Worm (Caenorhabditis elegans) whole organism, midembryonic: Measurements from ENCODE around the gene sru-11.

Source experiments
- T22C8.4 ChIP-seq: fragments of 200-800 bp; sonication (Bioruptor generic); IDR thresholded peaks from 2 replicates; pipeline ENCODE4 v1.3.6; 2022; ENCODE audit warnings: missing genetic modification characterization, missing compliant biosample characterization
- cog-1 ChIP-seq: sonication (generic microtip); optimal IDR thresholded peaks from 2 replicates; lab custom pipeline; 2016; ENCODE audit warnings: missing genetic modification characterization, missing compliant biosample characterization
- flt-1 ChIP-seq: fragments of 200-800 bp; sonication (Bioruptor generic); IDR thresholded peaks from 2 replicates; pipeline ENCODE4 v1.3.6; 2022; ENCODE audit warnings: missing genetic modification characterization, missing compliant biosample characterization
- klf-2 ChIP-seq: fragments of 200-800 bp; sonication (Bioruptor generic); conservative IDR thresholded peaks from 2 replicates; pipeline ENCODE4 v1.3.6; 2022; ENCODE audit warnings: missing genetic modification reagents, missing genetic modification characterization, missing compliant biosample characterization
- med-1 ChIP-seq: sonication (generic microtip); optimal IDR thresholded peaks from 2 replicates; lab custom pipeline; 2017; ENCODE audit warnings: missing genetic modification characterization, mild to moderate bottlenecking, missing compliant biosample characterization, antibody characterized with exemption, missing genetic modification reagents; ENCODE audit not compliant: insufficient read depth
- ref-1 ChIP-seq: fragments of 200-800 bp; sonication (Bioruptor generic); conservative IDR thresholded peaks from 2 replicates; pipeline ENCODE4 v1.3.6; 2022; ENCODE audit warnings: missing genetic modification reagents, missing genetic modification characterization, missing compliant biosample characterization
- tab-1 ChIP-seq: fragments of 200-800 bp; sonication (Bioruptor generic); IDR thresholded peaks from 2 replicates; pipeline ENCODE4 v1.3.6; 2022; ENCODE audit warnings: missing genetic modification characterization, missing compliant biosample characterization
- ztf-23 ChIP-seq: fragments of 200-800 bp; sonication (Bioruptor generic); IDR thresholded peaks from 2 replicates; pipeline ENCODE4 v1.3.6; 2022; ENCODE audit warnings: missing genetic modification reagents, missing genetic modification characterization, missing compliant biosample characterization
- ztf-29 ChIP-seq: fragments of 200-800 bp; sonication (Bioruptor generic); IDR thresholded peaks from 2 replicates; pipeline ENCODE4 v1.3.6; 2022; ENCODE audit warnings: missing genetic modification reagents, missing genetic modification characterization, missing compliant biosample characterization

The sru-11 gene

ce11 chrIV:13584646-13585045 is at the start of gene sru-11:
Gene sru-11, plus strand, starts transcription at chrIV:13584946.
- TF ChIP-seq T22C8.4 (GFP tag; lab: Robert Waterston, UW) (no peak), cog-1 (tag; lab: Kevin White, UChicago) (no peak), flt-1 (no peak), ztf-29 (GFP tag; lab: Robert Waterston, UW) (no peak), klf-2 (GFP tag; lab: Robert Waterston, UW) (no peak), ztf-23 (GFP tag; lab: Robert Waterston, UW) (no peak), med-1 (no peak), ref-1 (no peak), tab-1 (GFP tag; lab: Robert Waterston, UW) (no peak)

- no peak for TF ChIP-seq ztf-23 (GFP tag; lab: Robert Waterston, UW)
- TF ChIP-seq tab-1 (GFP tag; lab: Robert Waterston, UW) = no peak
- TF ChIP-seq cog-1 (tag; lab: Kevin White, UChicago) = no peak
- TF ChIP-seq klf-2 (GFP tag; lab: Robert Waterston, UW) = no peak
- no peak for TF ChIP-seq med-1
- TF ChIP-seq ztf-29 (GFP tag; lab: Robert Waterston, UW) = no peak
- TF ChIP-seq ref-1 = no peak
Observed at ce11 chrIV:13538901-13539300, 45.8 kb upstream of the sru-11 start.

- no peak for TF ChIP-seq med-1
- no peak for TF ChIP-seq cog-1 (tag; lab: Kevin White, UChicago)
- no peak for TF ChIP-seq klf-2 (GFP tag; lab: Robert Waterston, UW)
- no peak for TF ChIP-seq ref-1
- TF ChIP-seq flt-1 = no peak
- TF ChIP-seq ztf-23 (GFP tag; lab: Robert Waterston, UW) = no peak
- TF ChIP-seq ztf-29 (GFP tag; lab: Robert Waterston, UW) = no peak
- no peak for TF ChIP-seq tab-1 (GFP tag; lab: Robert Waterston, UW)
- no peak for TF ChIP-seq T22C8.4 (GFP tag; lab: Robert Waterston, UW)
Observed at ce11 chrIV:13540165-13540564, 44.6 kb upstream of the sru-11 start, which contains the start of gene rsd-2. Gene rsd-2, minus strand, starts transcription at chrIV:13540265.

- TF ChIP-seq klf-2 (GFP tag; lab: Robert Waterston, UW) (no peak), ztf-29 (GFP tag; lab: Robert Waterston, UW) (no peak), flt-1 (no peak), tab-1 (GFP tag; lab: Robert Waterston, UW) (no peak), T22C8.4 (GFP tag; lab: Robert Waterston, UW) (no peak), ref-1 (no peak), cog-1 (tag; lab: Kevin White, UChicago) (no peak), ztf-23 (GFP tag; lab: Robert Waterston, UW) (no peak), med-1 (no peak)
Observed at ce11 chrIV:13548188-13548587, 36.6 kb upstream of the sru-11 start, which contains the start of gene F52G2.3. Gene F52G2.3, minus strand, starts transcription at chrIV:13548230.

ce11 chrIV:13549350-13549749 is 35.4 kb upstream of the sru-11 start:
- TF ChIP-seq flt-1 = no peak
- TF ChIP-seq cog-1 (tag; lab: Kevin White, UChicago) = no peak
- TF ChIP-seq ztf-29 (GFP tag; lab: Robert Waterston, UW) = no peak
- no peak for TF ChIP-seq klf-2 (GFP tag; lab: Robert Waterston, UW)
- no peak for TF ChIP-seq tab-1 (GFP tag; lab: Robert Waterston, UW)
- no peak for TF ChIP-seq T22C8.4 (GFP tag; lab: Robert Waterston, UW)
- no peak for TF ChIP-seq ref-1
- no peak for TF ChIP-seq med-1
- no peak for TF ChIP-seq ztf-23 (GFP tag; lab: Robert Waterston, UW)

- no peak for TF ChIP-seq T22C8.4 (GFP tag; lab: Robert Waterston, UW)
- TF ChIP-seq tab-1 (GFP tag; lab: Robert Waterston, UW) = no peak
- TF ChIP-seq ztf-29 (GFP tag; lab: Robert Waterston, UW) = no peak
- no peak for TF ChIP-seq flt-1
- TF ChIP-seq klf-2 (GFP tag; lab: Robert Waterston, UW) = no peak
- TF ChIP-seq med-1 = no peak
- no peak for TF ChIP-seq ref-1
- no peak for TF ChIP-seq cog-1 (tag; lab: Kevin White, UChicago)
- no peak for TF ChIP-seq ztf-23 (GFP tag; lab: Robert Waterston, UW)
Observed at ce11 chrIV:13554350-13554749, 30.4 kb upstream of the sru-11 start.

ce11 chrIV:13555508-13555907 is 29.2 kb upstream of the sru-11 start:
- no peak for TF ChIP-seq cog-1 (tag; lab: Kevin White, UChicago)
- TF ChIP-seq flt-1 = no peak
- no peak for TF ChIP-seq tab-1 (GFP tag; lab: Robert Waterston, UW)
- no peak for TF ChIP-seq med-1
- no peak for TF ChIP-seq ztf-29 (GFP tag; lab: Robert Waterston, UW)
- no peak for TF ChIP-seq ref-1
- no peak for TF ChIP-seq klf-2 (GFP tag; lab: Robert Waterston, UW)
- TF ChIP-seq ztf-23 (GFP tag; lab: Robert Waterston, UW) = no peak
- TF ChIP-seq T22C8.4 (GFP tag; lab: Robert Waterston, UW) = no peak

ce11 chrIV:13557393-13557792 is 27.4 kb upstream of the sru-11 start:
- TF ChIP-seq ztf-23 (GFP tag; lab: Robert Waterston, UW) = no peak
- no peak for TF ChIP-seq cog-1 (tag; lab: Kevin White, UChicago)
- no peak for TF ChIP-seq med-1
- no peak for TF ChIP-seq ztf-29 (GFP tag; lab: Robert Waterston, UW)
- no peak for TF ChIP-seq klf-2 (GFP tag; lab: Robert Waterston, UW)
- TF ChIP-seq tab-1 (GFP tag; lab: Robert Waterston, UW) = no peak
- no peak for TF ChIP-seq ref-1
- TF ChIP-seq flt-1 = no peak
- no peak for TF ChIP-seq T22C8.4 (GFP tag; lab: Robert Waterston, UW)

ce11 chrIV:13559020-13559419 is 25.7 kb upstream of the sru-11 start:
- TF ChIP-seq tab-1 (GFP tag; lab: Robert Waterston, UW) = no peak
- no peak for TF ChIP-seq T22C8.4 (GFP tag; lab: Robert Waterston, UW)
- TF ChIP-seq med-1 = no peak
- TF ChIP-seq ztf-29 (GFP tag; lab: Robert Waterston, UW) = no peak
- no peak for TF ChIP-seq ref-1
- no peak for TF ChIP-seq ztf-23 (GFP tag; lab: Robert Waterston, UW)
- TF ChIP-seq cog-1 (tag; lab: Kevin White, UChicago) = no peak
- TF ChIP-seq flt-1 = no peak
- no peak for TF ChIP-seq klf-2 (GFP tag; lab: Robert Waterston, UW)

ce11 chrIV:13561629-13562028 is 23.1 kb upstream of the sru-11 start, which contains the start of the genes Y45F10B.13 and qui-1:
Gene Y45F10B.13, minus strand, starts transcription at chrIV:13561729.
Gene qui-1, plus strand, starts transcription at chrIV:13561861.
- TF ChIP-seq ztf-23 (GFP tag; lab: Robert Waterston, UW) (no peak), ref-1 (no peak), klf-2 (GFP tag; lab: Robert Waterston, UW) (no peak), tab-1 (GFP tag; lab: Robert Waterston, UW) (no peak), cog-1 (tag; lab: Kevin White, UChicago) (no peak), T22C8.4 (GFP tag; lab: Robert Waterston, UW) (no peak)
